Fruit fly (Drosophila melanogaster) whole organism: Measurements from ENCODE around the gene eIF3e.

Experiments used
- CG8478 ChIP-seq: fragments of >200 bp; optimal IDR thresholded peaks from 2 replicates; lab custom pipeline; 2018; ENCODE audit warnings: inconsistent platforms
- psq ChIP-seq: fragments of >200 bp; optimal IDR thresholded peaks from 2 replicates; lab custom pipeline; 2017

dm6 chr3L:16828967-16829366 lies 42.2 kb upstream of the eIF3e start, which contains the start of gene CG13024:
- TF ChIP-seq CG8478 (lab: Kevin White, UChicago), result no peak
- no peak for TF ChIP-seq psq
